Worm (Caenorhabditis elegans): ENCODE measurements around the gene slc-17.5.

The slc-17.5 gene

DNA sequence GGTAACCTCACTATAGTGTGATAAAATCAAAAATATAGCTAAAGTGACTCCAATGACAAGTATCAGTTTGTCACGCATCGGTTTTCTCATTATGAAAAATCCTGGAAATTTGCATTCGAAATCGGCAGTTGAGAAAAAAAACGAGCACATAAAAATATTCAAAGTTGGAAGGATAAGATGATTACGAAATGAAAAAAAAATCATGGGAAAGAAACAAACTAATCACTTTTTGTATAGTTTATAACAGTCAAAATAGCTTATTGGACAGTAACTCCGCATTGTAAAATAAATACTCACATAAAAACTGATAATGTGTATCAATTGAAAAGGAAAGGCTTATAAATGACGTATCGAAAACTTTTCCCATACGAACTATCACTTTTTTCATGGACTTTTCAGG is 41.9 kb downstream of the slc-17.5 start, which contains the start of gene C16D9.4:
Gene C16D9.4, minus strand, starts transcription at position 101 of the 400 bp plus-strand sequence.
- no peak for TF ChIP-seq sea-2 (GFP tag; optimal IDR thresholded peaks at IDR 0.05)
- TF ChIP-seq ztf-11 (tag; optimal IDR thresholded peaks at IDR 0.05), result no peak
- no peak for TF ChIP-seq skn-1 (tag; optimal IDR thresholded peaks at IDR 0.05)
- TF ChIP-seq elt-3 (tag; optimal IDR thresholded peaks at IDR 0.05), result no peak
- no peak for TF ChIP-seq egl-27 (tag; optimal IDR thresholded peaks at IDR 0.05)
- TF ChIP-seq daf-12 (tag; optimal IDR thresholded peaks at IDR 0.05), result no peak
- TF ChIP-seq ceh-9 (tag; optimal IDR thresholded peaks at IDR 0.05), result no peak
- no peak for TF ChIP-seq ama-1 (optimal IDR thresholded peaks at IDR 0.05)
- TF ChIP-seq pha-4 (tag; optimal IDR thresholded peaks at IDR 0.05), result no peak
- TF ChIP-seq nhr-237 (tag; optimal IDR thresholded peaks at IDR 0.05), result no peak
- no peak for TF ChIP-seq R02D3.7 (tag; optimal IDR thresholded peaks at IDR 0.05)

- TF ChIP-seq nhr-76 (tag; optimal IDR thresholded peaks at IDR 0.05) (no peak), daf-12 (tag; optimal IDR thresholded peaks at IDR 0.05) (no peak), hmg-11 (tag; optimal IDR thresholded peaks at IDR 0.05) (no peak), nhr-11 (tag; optimal IDR thresholded peaks at IDR 0.05) (no peak), snpc-4 (tag; optimal IDR thresholded peaks at IDR 0.05) (no peak), ama-1 (optimal IDR thresholded peaks at IDR 0.05) (no peak), egl-27 (tag; optimal IDR thresholded peaks at IDR 0.05) (no peak), nhr-237 (tag; optimal IDR thresholded peaks at IDR 0.05) (no peak), lsy-12 (tag; optimal IDR thresholded peaks at IDR 0.05) (no peak), R02D3.7 (tag; optimal IDR thresholded peaks at IDR 0.05) (no peak), ceh-9 (tag; optimal IDR thresholded peaks at IDR 0.05) (no peak), fkh-2 (tag; optimal IDR thresholded peaks at IDR 0.05) (no peak), tbx-2 (tag; optimal IDR thresholded peaks at IDR 0.05) (no peak), unc-39 (tag; optimal IDR thresholded peaks at IDR 0.05) (no peak), zag-1 (tag; optimal IDR thresholded peaks at IDR 0.05) (no peak), ceh-16 (tag; optimal IDR thresholded peaks at IDR 0.05) (no peak)
Observed at ce11 chrV:8239928-8240327, 44.8 kb downstream of the slc-17.5 start, which contains the start of gene C16D9.3. C16D9.3 (minus strand) TSS chrV:8240028.

ce11 chrV:8238290-8238689 is 46.4 kb downstream of the slc-17.5 start, which contains the start of gene rol-3:
rol-3 (minus strand) TSS chrV:8238409.
- TF ChIP-seq nhr-25 (tag; optimal IDR thresholded peaks at IDR 0.05) (no peak), elt-1 (tag; optimal IDR thresholded peaks at IDR 0.05) (no peak), mml-1 (tag; optimal IDR thresholded peaks at IDR 0.05) (no peak), snpc-4 (tag; optimal IDR thresholded peaks at IDR 0.05) (no peak), nhr-77 (tag; optimal IDR thresholded peaks at IDR 0.05) (no peak), fos-1 (tag; optimal IDR thresholded peaks at IDR 0.05) (no peak), elt-2 (tag; optimal IDR thresholded peaks at IDR 0.05) (no peak), nhr-76 (tag; optimal IDR thresholded peaks at IDR 0.05) (no peak), nhr-23 (tag; optimal IDR thresholded peaks at IDR 0.05) (peak; percentile 62), R02D3.7 (tag; optimal IDR thresholded peaks at IDR 0.05) (no peak), nhr-28 (tag; optimal IDR thresholded peaks at IDR 0.05) (no peak), ceh-28 (tag; optimal IDR thresholded peaks at IDR 0.05) (peak; percentile 73), ceh-82 (tag; optimal IDR thresholded peaks at IDR 0.05) (no peak)

DNA sequence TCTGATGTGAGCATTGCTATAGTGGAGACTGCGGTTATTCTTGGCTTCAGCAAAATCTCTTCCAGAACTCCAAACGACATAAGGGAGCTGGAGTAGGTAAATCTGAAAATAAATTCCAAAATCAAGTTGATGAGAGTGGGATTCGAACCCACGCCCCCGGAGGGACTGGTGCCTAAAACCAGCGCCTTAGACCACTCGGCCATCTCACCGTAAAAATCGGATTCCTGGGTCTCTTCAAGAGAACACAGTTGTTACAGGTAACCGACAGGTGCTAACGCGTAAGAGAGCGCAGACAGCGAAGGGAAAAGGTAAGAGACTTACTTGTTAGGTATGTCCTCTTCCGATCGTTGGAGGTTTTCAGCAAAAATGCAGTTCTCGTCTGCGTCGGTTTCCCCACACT is 49.4 kb downstream of the slc-17.5 start:
- peak; percentile 41 for TF ChIP-seq lsy-12 (tag; optimal IDR thresholded peaks at IDR 0.05)
- TF ChIP-seq R02D3.7 (tag; optimal IDR thresholded peaks at IDR 0.05), result no peak
- peak; percentile 39 for TF ChIP-seq nhr-23 (tag; optimal IDR thresholded peaks at IDR 0.05)
- peak; percentile 29 for TF ChIP-seq snpc-4 (tag; optimal IDR thresholded peaks at IDR 0.05)
- no peak for TF ChIP-seq egl-27 (tag; optimal IDR thresholded peaks at IDR 0.05)
- TF ChIP-seq lin-39 (tag; optimal IDR thresholded peaks at IDR 0.05), result peak; percentile 2
- TF ChIP-seq elt-2 (tag; optimal IDR thresholded peaks at IDR 0.05), result peak; percentile 20
- TF ChIP-seq nhr-25 (tag; optimal IDR thresholded peaks at IDR 0.05), result peak; percentile 53
- TF ChIP-seq nfya-1 (tag; optimal IDR thresholded peaks at IDR 0.05; ENCODE audit: insufficient read depth), result peak; percentile 36
- TF ChIP-seq pqm-1 (tag; optimal IDR thresholded peaks at IDR 0.05), result peak; percentile 40

Measured in whole organism, L3 larva.